Worm (Caenorhabditis elegans): ENCODE measurements around the gene rml-4.

ce11 chrII:4337731-4338130, 42.8 kb downstream of the rml-4 start:
- TF ChIP-seq snpc-4 (tag; optimal IDR thresholded peaks at IDR 0.05): no peak
- no peak for TF ChIP-seq ztf-11 (tag; optimal IDR thresholded peaks at IDR 0.05)
- no peak for TF ChIP-seq lin-39 (tag; optimal IDR thresholded peaks at IDR 0.05)
- TF ChIP-seq nhr-20 (tag; optimal IDR thresholded peaks at IDR 0.05): no peak
- TF ChIP-seq nhr-76 (tag; optimal IDR thresholded peaks at IDR 0.05): no peak
- TF ChIP-seq fkh-8 (tag; optimal IDR thresholded peaks at IDR 0.05): no peak
- no peak for TF ChIP-seq ces-1 (GFP tag; optimal IDR thresholded peaks at IDR 0.05)
- no peak for TF ChIP-seq fkh-10 (GFP tag; optimal IDR thresholded peaks at IDR 0.05)

All from whole organism, L1 larva.